Worm (Caenorhabditis elegans) whole organism, L3 larva: Measurements from ENCODE around the gene his-73.

Experiments used
- aly-2 ChIP-seq: fragments of 150-350 bp; optimal IDR thresholded peaks from 2 replicates; lab custom pipeline; 2014; ENCODE audit warnings: missing biosample characterization, missing genetic modification characterization
- ama-1 ChIP-seq: fragments of 150-350 bp; optimal IDR thresholded peaks from 2 replicates; lab custom pipeline; 2018
- ceh-16 ChIP-seq: sonication (generic microtip); optimal IDR thresholded peaks from 2 replicates; lab custom pipeline; 2017; ENCODE audit warnings: missing biosample characterization, missing genetic modification characterization
- ceh-28 ChIP-seq: fragments of 150-350 bp; optimal IDR thresholded peaks from 2 replicates; lab custom pipeline; 2014; ENCODE audit warnings: missing biosample characterization, missing genetic modification reagents, missing genetic modification characterization
- ceh-82 ChIP-seq: fragments of 150-350 bp; optimal IDR thresholded peaks from 2 replicates; lab custom pipeline; 2014; ENCODE audit warnings: missing biosample characterization, missing genetic modification characterization
- ceh-9 ChIP-seq: sonication (generic microtip); optimal IDR thresholded peaks from 2 replicates; lab custom pipeline; 2018; ENCODE audit warnings: missing biosample characterization, missing genetic modification characterization
- daf-12 ChIP-seq: fragments of 150-350 bp; optimal IDR thresholded peaks from 2 replicates; lab custom pipeline; 2014; ENCODE audit warnings: missing biosample characterization, missing genetic modification reagents, missing genetic modification characterization
- egl-27 ChIP-seq: sonication (generic microtip); optimal IDR thresholded peaks from 4 replicates; lab custom pipeline; 2017; ENCODE audit warnings: missing biosample characterization, missing genetic modification reagents, missing genetic modification characterization
- egl-5 ChIP-seq: fragments of 150-350 bp; optimal IDR thresholded peaks from 2 replicates; lab custom pipeline; 2017; ENCODE audit warnings: missing biosample characterization, missing genetic modification reagents, missing genetic modification characterization, inconsistent platforms
- elt-1 ChIP-seq: fragments of 150-350 bp; optimal IDR thresholded peaks from 2 replicates; lab custom pipeline; 2014; ENCODE audit warnings: missing biosample characterization, missing genetic modification characterization
- elt-3 ChIP-seq, 3 experiments: fragments of 150-350 bp in 1 of 3; sonication (generic microtip) in 2 of 3; optimal IDR thresholded peaks; 2 replicates in 2 of 3; 4 replicates in 1 of 3; lab custom pipeline; 2014 to 2017; ENCODE audit warnings: missing biosample characterization in 3 of 3, missing genetic modification characterization in 3 of 3
- eor-1 ChIP-seq, 2 experiments: fragments of 150-350 bp; optimal IDR thresholded peaks; 2 replicates each; lab custom pipeline; 2014 to 2018; ENCODE audit warnings: missing biosample characterization in 2 of 2, missing genetic modification characterization in 2 of 2
- fkh-10 ChIP-seq: sonication (generic microtip); optimal IDR thresholded peaks from 2 replicates; lab custom pipeline; 2017; ENCODE audit warnings: missing biosample characterization, missing genetic modification reagents, missing genetic modification characterization
- fos-1 ChIP-seq: fragments of 150-350 bp; optimal IDR thresholded peaks from 2 replicates; lab custom pipeline; 2014; ENCODE audit warnings: missing biosample characterization, missing genetic modification characterization
- hmg-11 ChIP-seq: sonication (generic microtip); optimal IDR thresholded peaks from 2 replicates; lab custom pipeline; 2016; ENCODE audit warnings: missing genetic modification characterization, missing compliant biosample characterization
- lin-15B ChIP-seq: fragments of 150-350 bp; optimal IDR thresholded peaks from 2 replicates; lab custom pipeline; 2014; ENCODE audit warnings: missing biosample characterization, missing genetic modification characterization
- lsy-12 ChIP-seq: sonication (generic microtip); optimal IDR thresholded peaks from 2 replicates; lab custom pipeline; 2016; ENCODE audit warnings: mild to moderate bottlenecking, missing genetic modification characterization, missing compliant biosample characterization
- mml-1 ChIP-seq: fragments of 150-350 bp; sonication (generic microtip); optimal IDR thresholded peaks from 3 replicates; lab custom pipeline; 2014; ENCODE audit warnings: missing biosample characterization, missing genetic modification characterization
- nfya-1 ChIP-seq: sonication (generic microtip); optimal IDR thresholded peaks from 2 replicates; lab custom pipeline; 2017; ENCODE audit warnings: missing genetic modification characterization, mild to moderate bottlenecking, missing compliant biosample characterization, antibody characterized with exemption, moderate library complexity; ENCODE audit not compliant: insufficient read depth
- nhr-12 ChIP-seq: fragments of 150-350 bp; optimal IDR thresholded peaks from 2 replicates; lab custom pipeline; 2014; ENCODE audit warnings: missing biosample characterization, missing genetic modification characterization
- nhr-23 ChIP-seq: fragments of 150-350 bp; optimal IDR thresholded peaks from 2 replicates; lab custom pipeline; 2014; ENCODE audit warnings: missing biosample characterization, missing genetic modification reagents, missing genetic modification characterization
- nhr-237 ChIP-seq: fragments of 150-350 bp; optimal IDR thresholded peaks from 2 replicates; lab custom pipeline; 2014; ENCODE audit warnings: missing biosample characterization, missing genetic modification characterization
- nhr-25 ChIP-seq: sonication (generic microtip); optimal IDR thresholded peaks from 2 replicates; lab custom pipeline; 2017; ENCODE audit warnings: missing biosample characterization, missing genetic modification characterization
- nhr-28 ChIP-seq: fragments of 150-350 bp; optimal IDR thresholded peaks from 2 replicates; lab custom pipeline; 2014; ENCODE audit warnings: missing biosample characterization, missing genetic modification characterization
- nhr-43 ChIP-seq: sonication (generic microtip); optimal IDR thresholded peaks from 2 replicates; lab custom pipeline; 2016; ENCODE audit warnings: mild to moderate bottlenecking, missing genetic modification characterization, missing compliant biosample characterization; ENCODE audit not compliant: poor library complexity, severe bottlenecking
- nhr-67 ChIP-seq: fragments of 150-350 bp; optimal IDR thresholded peaks from 2 replicates; lab custom pipeline; 2014; ENCODE audit warnings: missing biosample characterization, missing genetic modification characterization
- pha-4 ChIP-seq: fragments of 150-350 bp; optimal IDR thresholded peaks from 2 replicates; lab custom pipeline; 2014; ENCODE audit warnings: missing biosample characterization, missing genetic modification reagents, missing genetic modification characterization
- pqm-1 ChIP-seq: fragments of 150-350 bp; optimal IDR thresholded peaks from 2 replicates; lab custom pipeline; 2017; ENCODE audit warnings: missing biosample characterization, missing genetic modification characterization, inconsistent platforms
- skn-1 ChIP-seq: fragments of 150-350 bp; optimal IDR thresholded peaks from 2 replicates; lab custom pipeline; 2014; ENCODE audit warnings: missing biosample characterization, missing genetic modification characterization
- snpc-4 ChIP-seq: fragments of 150-350 bp; optimal IDR thresholded peaks from 2 replicates; lab custom pipeline; 2014; ENCODE audit warnings: missing biosample characterization, missing genetic modification characterization
- tbx-2 ChIP-seq: sonication (generic microtip); optimal IDR thresholded peaks from 2 replicates; lab custom pipeline; 2016; ENCODE audit warnings: mild to moderate bottlenecking, missing genetic modification characterization, missing compliant biosample characterization
- unc-39 ChIP-seq: sonication (generic microtip); optimal IDR thresholded peaks from 4 replicates; lab custom pipeline; 2017; ENCODE audit warnings: missing biosample characterization, missing genetic modification characterization
- unc-62 ChIP-seq: fragments of 150-350 bp; sonication (generic microtip); optimal IDR thresholded peaks from 4 replicates; lab custom pipeline; 2014; ENCODE audit warnings: missing biosample characterization, missing genetic modification reagents, missing genetic modification characterization
- zag-1 ChIP-seq: fragments of 150-350 bp; optimal IDR thresholded peaks from 2 replicates; lab custom pipeline; 2014; ENCODE audit warnings: missing biosample characterization, missing genetic modification characterization
- ztf-11 ChIP-seq: fragments of 150-350 bp; optimal IDR thresholded peaks from 2 replicates; lab custom pipeline; 2014; ENCODE audit warnings: missing biosample characterization, missing genetic modification characterization
- ztf-4 ChIP-seq: fragments of 150-350 bp; optimal IDR thresholded peaks from 2 replicates; lab custom pipeline; 2014; ENCODE audit warnings: missing biosample characterization, missing genetic modification characterization

his-73 gene

ce11 chrII:13183228-13183755 lies at the start of gene his-73, which contains the start of gene W09H1.4:
Gene his-73, plus strand, starts transcription at chrII:13183705.
Gene W09H1.4, plus strand, starts transcription at chrII:13183528.
- TF ChIP-seq ztf-4 (no peak), nhr-237 (no peak), nhr-43 (no peak), fkh-10 (GFP tag; lab: Kevin White, UChicago) (no peak), nhr-23 (tag; lab: Kevin White, UChicago) (no peak), egl-27 (no peak), zag-1 (tag; lab: Kevin White, UChicago) (no peak), pqm-1 (no peak), snpc-4 (tag; lab: Kevin White, UChicago) (no peak), mml-1 (no peak), fos-1 (tag; lab: Kevin White, UChicago) (no peak), ceh-9 (tag; lab: Kevin White, UChicago) (no peak), hmg-11 (tag; lab: Kevin White, UChicago) (no peak), ceh-28 (tag; lab: Kevin White, UChicago) (no peak), nhr-28 (tag; lab: Kevin White, UChicago) (no peak), lsy-12 (tag; lab: Kevin White, UChicago) (no peak), ceh-82 (tag; lab: Kevin White, UChicago) (no peak)
- TF ChIP-seq, all 47 proteins: peak for 0

ce11 chrII:13139573-13139972 lies 43.9 kb upstream of the his-73 start:
- TF ChIP-seq ama-1 (lab: Kevin White, UChicago) = peak; percentile 51
- no peak for TF ChIP-seq skn-1 (tag; lab: Kevin White, UChicago)
- peak; percentile 28 for TF ChIP-seq nhr-43
- TF ChIP-seq, all 47 proteins: peak for 2

DNA sequence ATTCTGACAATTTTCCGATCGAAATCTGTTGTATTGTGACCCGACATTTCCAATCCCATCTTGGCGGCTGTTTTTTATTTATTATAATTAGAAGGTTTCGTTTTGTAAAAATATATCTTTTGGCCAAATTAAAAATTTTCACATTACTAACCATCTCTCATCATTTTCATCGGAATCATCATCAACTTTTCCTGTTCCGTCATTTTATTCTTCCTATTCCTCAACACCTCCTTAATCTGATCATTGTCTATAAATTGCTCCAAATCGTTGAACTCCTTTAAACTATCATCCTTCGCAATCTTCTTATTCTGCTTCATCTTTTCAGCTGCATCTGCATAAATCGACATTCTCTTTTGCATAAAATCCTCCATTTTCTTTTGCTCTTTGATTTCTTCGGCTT lies 41.1 kb upstream of the his-73 start:
- no peak for TF ChIP-seq nhr-12 (tag; lab: Kevin White, UChicago)
- no peak for TF ChIP-seq unc-62 (GFP tag; lab: Kevin White, UChicago)
- no peak for TF ChIP-seq ztf-11 (tag; lab: Kevin White, UChicago)
- TF ChIP-seq tbx-2 (tag; lab: Kevin White, UChicago) = no peak
- no peak for TF ChIP-seq nhr-25 (tag; lab: Kevin White, UChicago)
- no peak for TF ChIP-seq zag-1 (tag; lab: Kevin White, UChicago)
- TF ChIP-seq aly-2 (tag; lab: Kevin White, UChicago) = no peak
- no peak for TF ChIP-seq ztf-4
- TF ChIP-seq ceh-16 (tag; lab: Kevin White, UChicago) = no peak
- TF ChIP-seq elt-1 (tag; lab: Kevin White, UChicago) = no peak
- TF ChIP-seq lsy-12 (tag; lab: Kevin White, UChicago) = no peak
- TF ChIP-seq egl-5 = no peak
- TF ChIP-seq egl-27 = no peak
- no peak for TF ChIP-seq nhr-67 (tag; lab: Kevin White, UChicago)
- no peak for TF ChIP-seq nhr-237
- no peak for TF ChIP-seq unc-39 (tag; lab: Kevin White, UChicago)
- no peak for TF ChIP-seq mml-1
- no peak for TF ChIP-seq ama-1 (lab: Kevin White, UChicago)
- no peak for TF ChIP-seq skn-1 (tag; lab: Kevin White, UChicago)

ce11 chrII:13145204-13145603 lies 38.3 kb upstream of the his-73 start, which contains the start of gene mltn-1:
Gene mltn-1, minus strand, starts transcription at chrII:13145225.
- TF ChIP-seq nfya-1 (tag; lab: Kevin White, UChicago) (no peak), nhr-43 (peak; percentile 82), nhr-67 (tag; lab: Kevin White, UChicago) (no peak), ama-1 (lab: Kevin White, UChicago) (no peak), eor-1 (tag; optimal IDR thresholded peaks at IDR 0.05; lab: Kevin White, UChicago) (no peak), lsy-12 (tag; lab: Kevin White, UChicago) (no peak), ztf-11 (tag; lab: Kevin White, UChicago) (no peak), pha-4 (tag; lab: Kevin White, UChicago) (no peak), mml-1 (no peak), nhr-23 (tag; lab: Kevin White, UChicago) (peak; percentile 14), lin-15B (no peak)

DNA sequence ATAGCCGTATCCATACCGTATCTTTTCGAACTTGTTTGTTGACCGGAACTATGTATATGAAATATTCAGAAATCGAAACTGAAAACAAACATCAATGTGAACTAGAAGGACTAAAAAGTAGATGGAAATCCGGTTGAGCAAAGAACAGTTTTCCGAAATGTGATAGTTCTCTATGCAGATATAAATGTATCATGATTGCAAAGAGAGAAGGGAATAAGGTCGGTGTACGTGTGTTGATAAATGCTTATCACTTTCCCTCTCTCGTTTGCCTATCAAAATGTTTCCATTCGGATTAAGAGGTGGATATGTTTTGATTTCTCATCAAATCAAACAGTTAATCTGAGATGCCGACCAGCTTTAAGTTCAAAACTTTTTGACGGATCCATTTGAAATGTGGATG lies 35.3 kb upstream of the his-73 start:
- TF ChIP-seq nhr-25 (tag; lab: Kevin White, UChicago) (no peak), nhr-43 (peak; percentile 32), nhr-23 (tag; lab: Kevin White, UChicago) (peak; percentile 37), daf-12 (tag; lab: Kevin White, UChicago) (no peak), elt-3 (tag; optimal IDR thresholded peaks at IDR 0.05; lab: Kevin White, UChicago) (peak in 1 of 3 experiments; percentile 48), elt-1 (tag; lab: Kevin White, UChicago) (no peak), eor-1 (tag; optimal IDR thresholded peaks at IDR 0.05; lab: Kevin White, UChicago) (no peak), nhr-67 (tag; lab: Kevin White, UChicago) (no peak), hmg-11 (tag; lab: Kevin White, UChicago) (no peak)
